Fruit fly (Drosophila melanogaster) whole organism, embryonic: ENCODE data around the gene CG13707.

Source experiments
- B-H1 ChIP-seq: fragments of 200-800 bp; sonication (Bioruptor generic); IDR thresholded peaks from 3 replicates; pipeline ENCODE4 v1.3.6; 2022; ENCODE audit warnings: missing biosample characterization, missing genetic modification characterization
- Bdp1 ChIP-seq: fragments of 200-800 bp; sonication (Bioruptor generic); optimal IDR thresholded peaks from 3 replicates; lab custom pipeline; 2016; ENCODE audit warnings: missing biosample characterization, missing genetic modification characterization
- CG11085 ChIP-seq: fragments of 200-800 bp; sonication (Bioruptor generic); IDR thresholded peaks from 2 replicates; pipeline ENCODE4 v1.3.6; 2022; ENCODE audit warnings: missing biosample characterization, missing genetic modification characterization
- CG11504 ChIP-seq: fragments of 200-800 bp; sonication (Bioruptor generic); optimal IDR thresholded peaks from 3 replicates; lab custom pipeline; 2019; ENCODE audit warnings: missing biosample characterization, mild to moderate bottlenecking, missing genetic modification characterization, moderate library complexity
- CG12942 ChIP-seq: fragments of 200-800 bp; sonication (Bioruptor generic); optimal IDR thresholded peaks from 3 replicates; lab custom pipeline; 2016; ENCODE audit warnings: missing biosample characterization, missing genetic modification characterization
- CG13424 ChIP-seq: fragments of 200-800 bp; sonication (Bioruptor generic); optimal IDR thresholded peaks from 2 replicates; lab custom pipeline; 2019; ENCODE audit warnings: missing biosample characterization, mild to moderate bottlenecking, missing genetic modification characterization, moderate library complexity
- CG17385 ChIP-seq: fragments of 200-800 bp; sonication (Bioruptor generic); optimal IDR thresholded peaks from 3 replicates; lab custom pipeline; 2018; ENCODE audit warnings: missing biosample characterization, mild to moderate bottlenecking, missing genetic modification characterization
- CG17568 ChIP-seq: fragments of 200-800 bp; sonication (Bioruptor generic); optimal IDR thresholded peaks from 2 replicates; lab custom pipeline; 2018; ENCODE audit warnings: missing biosample characterization, mild to moderate bottlenecking, missing genetic modification characterization, moderate library complexity
- CG17612 ChIP-seq: fragments of 200-800 bp; sonication (Bioruptor generic); IDR thresholded peaks from 2 replicates; pipeline ENCODE4 v1.3.6; 2022; ENCODE audit warnings: missing biosample characterization, missing genetic modification characterization
- CG18262 ChIP-seq: fragments of 200-800 bp; optimal IDR thresholded peaks from 3 replicates; lab custom pipeline; 2019; ENCODE audit warnings: missing biosample characterization, mild to moderate bottlenecking, missing genetic modification characterization, moderate library complexity
- CG32767 ChIP-seq: fragments of 200-800 bp; sonication (Bioruptor generic); IDR thresholded peaks from 2 replicates; pipeline ENCODE4 v1.3.6; 2022; ENCODE audit warnings: missing biosample characterization, missing genetic modification characterization
- CG4617 ChIP-seq: fragments of 200-800 bp; sonication (Bioruptor generic); optimal IDR thresholded peaks from 3 replicates; lab custom pipeline; 2016; ENCODE audit warnings: missing biosample characterization, missing genetic modification characterization, borderline replicate concordance
- CG4730 ChIP-seq: fragments of 200-800 bp; sonication (Bioruptor generic); IDR thresholded peaks from 2 replicates; pipeline ENCODE4 v1.3.6; 2022; ENCODE audit warnings: missing biosample characterization, missing genetic modification characterization
- CG4854 ChIP-seq: fragments of 200-800 bp; sonication (Bioruptor generic); optimal IDR thresholded peaks from 2 replicates; lab custom pipeline; 2016; ENCODE audit warnings: missing biosample characterization, missing genetic modification characterization, inconsistent platforms
- CG5245 ChIP-seq: fragments of 200-800 bp; sonication (Bioruptor generic); optimal IDR thresholded peaks from 3 replicates; lab custom pipeline; 2016; ENCODE audit warnings: missing biosample characterization, missing genetic modification characterization
- CG6254 ChIP-seq: fragments of 200-800 bp; sonication (Bioruptor generic); optimal IDR thresholded peaks from 3 replicates; lab custom pipeline; 2017; ENCODE audit warnings: mild to moderate bottlenecking, missing biosample characterization, missing genetic modification reagents, missing genetic modification characterization
- CG6683 ChIP-seq: fragments of 200-800 bp; sonication (Bioruptor generic); optimal IDR thresholded peaks from 2 replicates; lab custom pipeline; 2017; ENCODE audit warnings: missing biosample characterization, mild to moderate bottlenecking, missing genetic modification characterization, missing genetic modification reagents
- CG6765 ChIP-seq: fragments of 200-800 bp; sonication (Bioruptor generic); optimal IDR thresholded peaks from 3 replicates; lab custom pipeline; 2017; ENCODE audit warnings: missing biosample characterization, mild to moderate bottlenecking, missing genetic modification characterization
- CG7372 ChIP-seq: fragments of 200-800 bp; sonication (Bioruptor generic); IDR thresholded peaks from 2 replicates; pipeline ENCODE4 v1.3.6; 2022; ENCODE audit warnings: missing biosample characterization, missing genetic modification characterization
- CG7556 ChIP-seq: fragments of 200-800 bp; sonication (Bioruptor generic); optimal IDR thresholded peaks from 2 replicates; lab custom pipeline; 2017; ENCODE audit warnings: missing biosample characterization, mild to moderate bottlenecking, missing genetic modification characterization
- CG7786 ChIP-seq: fragments of 200-800 bp; sonication (Bioruptor generic); optimal IDR thresholded peaks from 2 replicates; lab custom pipeline; 2016; ENCODE audit warnings: missing biosample characterization, missing genetic modification characterization
- CG7839 ChIP-seq: fragments of 200-800 bp; sonication (Bioruptor generic); optimal IDR thresholded peaks from 3 replicates; lab custom pipeline; 2018; ENCODE audit warnings: missing biosample characterization, mild to moderate bottlenecking, missing genetic modification characterization, moderate library complexity
- CG9797 ChIP-seq: fragments of 200-800 bp; sonication (Bioruptor generic); optimal IDR thresholded peaks from 3 replicates; lab custom pipeline; 2018; ENCODE audit warnings: missing biosample characterization, mild to moderate bottlenecking, missing genetic modification characterization
- Doc3 ChIP-seq: fragments of 200-800 bp; sonication (Bioruptor generic); IDR thresholded peaks from 3 replicates; pipeline ENCODE4 v1.3.6; 2022; ENCODE audit warnings: missing biosample characterization, missing genetic modification characterization; ENCODE audit not compliant: partially characterized antibody
- Ets65A ChIP-seq: fragments of 200-800 bp; sonication (Bioruptor generic); peaks from one replicate; lab custom pipeline; 2016; ENCODE audit warnings: missing biosample characterization, missing genetic modification characterization
- Fer2 ChIP-seq: fragments of 200-800 bp; sonication (Bioruptor generic); optimal IDR thresholded peaks from 2 replicates; lab custom pipeline; 2018; ENCODE audit warnings: missing biosample characterization, mild to moderate bottlenecking, missing genetic modification characterization, moderate library complexity
- HLHmδ ChIP-seq: fragments of 200-800 bp; sonication (Bioruptor generic); optimal IDR thresholded peaks from 2 replicates; lab custom pipeline; 2018; ENCODE audit warnings: missing biosample characterization, mild to moderate bottlenecking, missing genetic modification characterization, moderate library complexity
- HmgZ ChIP-seq: fragments of 200-800 bp; sonication (Bioruptor generic); optimal IDR thresholded peaks from 2 replicates; lab custom pipeline; 2018; ENCODE audit warnings: missing biosample characterization, mild to moderate bottlenecking, missing genetic modification characterization
- MBD-R2 ChIP-seq: fragments of 200-800 bp; sonication (Bioruptor generic); IDR thresholded peaks from 2 replicates; pipeline ENCODE4 v1.3.6; 2022; ENCODE audit warnings: missing biosample characterization, missing genetic modification characterization
- Mrtf ChIP-seq: fragments of 200-800 bp; sonication (Bioruptor generic); IDR thresholded peaks from 3 replicates; pipeline ENCODE4 v1.3.6; 2022; ENCODE audit warnings: missing biosample characterization, missing genetic modification characterization
- Poxn ChIP-seq: fragments of 200-800 bp; sonication (Bioruptor generic); IDR thresholded peaks from 2 replicates; pipeline ENCODE4 v1.3.6; 2022; ENCODE audit warnings: missing biosample characterization, missing genetic modification characterization
- Scr ChIP-seq: fragments of 200-800 bp; sonication (Bioruptor generic); IDR thresholded peaks from 2 replicates; pipeline ENCODE4 v1.3.6; 2022; ENCODE audit warnings: missing biosample characterization, missing genetic modification characterization; ENCODE audit not compliant: partially characterized antibody
- Sin3A ChIP-seq: fragments of >200 bp; optimal IDR thresholded peaks from 2 replicates; lab custom pipeline; 2018
- Sry-β ChIP-seq: fragments of 200-800 bp; sonication (Bioruptor generic); optimal IDR thresholded peaks from 2 replicates; lab custom pipeline; 2018; ENCODE audit warnings: missing biosample characterization, mild to moderate bottlenecking, missing genetic modification characterization, moderate library complexity
- Stat92E ChIP-seq, 3 experiments: fragments of >200 bp in 2 of 3; fragments of 200-800 bp in 1 of 3; sonication (Bioruptor generic) in 1 of 3; optimal IDR thresholded peaks; 2 replicates each; lab custom pipeline; 2017 to 2019; ENCODE audit warnings: missing biosample characterization in 3 of 3, missing genetic modification characterization in 3 of 3, mild to moderate bottlenecking in 1 of 3, moderate library complexity in 1 of 3
- YL-1 ChIP-seq: fragments of 200-800 bp; sonication (Bioruptor generic); optimal IDR thresholded peaks from 3 replicates; lab custom pipeline; 2017; ENCODE audit warnings: missing biosample characterization, mild to moderate bottlenecking, missing genetic modification characterization
- bab2 ChIP-seq: fragments of 200-800 bp; sonication (Bioruptor generic); optimal IDR thresholded peaks from 2 replicates; lab custom pipeline; 2016; ENCODE audit warnings: missing biosample characterization, missing genetic modification characterization
- bowl ChIP-seq: fragments of 200-800 bp; sonication (Bioruptor generic); IDR thresholded peaks from 2 replicates; pipeline ENCODE4 v1.3.6; 2022; ENCODE audit warnings: missing biosample characterization, missing genetic modification characterization
- caup ChIP-seq: fragments of 200-800 bp; sonication (Bioruptor generic); optimal IDR thresholded peaks from 3 replicates; lab custom pipeline; 2017; ENCODE audit warnings: missing biosample characterization, mild to moderate bottlenecking, missing genetic modification characterization, moderate library complexity; ENCODE audit not compliant: severe bottlenecking
- croc ChIP-seq: fragments of 200-800 bp; sonication (Bioruptor generic); conservative IDR thresholded peaks from 3 replicates; pipeline ENCODE4 v1.3.6; 2022; ENCODE audit warnings: missing biosample characterization, missing genetic modification characterization
- emc ChIP-seq: fragments of 200-800 bp; sonication (Bioruptor generic); optimal IDR thresholded peaks from 2 replicates; lab custom pipeline; 2016; ENCODE audit warnings: missing biosample characterization, missing genetic modification characterization
- fru ChIP-seq: fragments of >200 bp; optimal IDR thresholded peaks from 2 replicates; lab custom pipeline; 2017
- gcm2 ChIP-seq: fragments of 200-800 bp; sonication (Bioruptor generic); optimal IDR thresholded peaks from 2 replicates; lab custom pipeline; 2016; ENCODE audit warnings: missing biosample characterization, missing genetic modification characterization
- her ChIP-seq: fragments of 200-800 bp; sonication (Bioruptor generic); optimal IDR thresholded peaks from 2 replicates; lab custom pipeline; 2016; ENCODE audit warnings: missing biosample characterization, missing genetic modification characterization
- kay ChIP-seq: fragments of 200-800 bp; sonication (Bioruptor generic); optimal IDR thresholded peaks from 2 replicates; lab custom pipeline; 2016; ENCODE audit warnings: missing biosample characterization, missing genetic modification characterization
- maf-S ChIP-seq: fragments of 200-800 bp; sonication (Bioruptor generic); optimal IDR thresholded peaks from 2 replicates; lab custom pipeline; 2016; ENCODE audit warnings: missing biosample characterization, missing genetic modification characterization
- mam ChIP-seq: fragments of 200-800 bp; sonication (Bioruptor generic); optimal IDR thresholded peaks from 3 replicates; lab custom pipeline; 2016; ENCODE audit warnings: missing biosample characterization, missing genetic modification characterization
- p53 ChIP-seq: fragments of 200-800 bp; sonication (Bioruptor generic); optimal IDR thresholded peaks from 2 replicates; lab custom pipeline; 2016; ENCODE audit warnings: missing biosample characterization, missing genetic modification characterization
- pb ChIP-seq: fragments of 200-800 bp; sonication (Bioruptor generic); optimal IDR thresholded peaks from 3 replicates; lab custom pipeline; 2016; ENCODE audit warnings: missing biosample characterization, missing genetic modification characterization
- run ChIP-seq: fragments of 200-800 bp; sonication (Bioruptor generic); optimal IDR thresholded peaks from 3 replicates; lab custom pipeline; 2018; ENCODE audit warnings: missing biosample characterization, mild to moderate bottlenecking, missing genetic modification characterization
- unc-4 ChIP-seq: fragments of 200-800 bp; sonication (Bioruptor generic); IDR thresholded peaks from 2 replicates; pipeline ENCODE4 v1.3.6; 2022; ENCODE audit warnings: missing biosample characterization, missing genetic modification characterization; ENCODE audit not compliant: partially characterized antibody
- z ChIP-seq: fragments of 200-800 bp; sonication (Bioruptor generic); IDR thresholded peaks from 3 replicates; pipeline ENCODE4 v1.3.6; 2022; ENCODE audit warnings: missing biosample characterization, missing genetic modification characterization

CG13707 gene

DNA sequence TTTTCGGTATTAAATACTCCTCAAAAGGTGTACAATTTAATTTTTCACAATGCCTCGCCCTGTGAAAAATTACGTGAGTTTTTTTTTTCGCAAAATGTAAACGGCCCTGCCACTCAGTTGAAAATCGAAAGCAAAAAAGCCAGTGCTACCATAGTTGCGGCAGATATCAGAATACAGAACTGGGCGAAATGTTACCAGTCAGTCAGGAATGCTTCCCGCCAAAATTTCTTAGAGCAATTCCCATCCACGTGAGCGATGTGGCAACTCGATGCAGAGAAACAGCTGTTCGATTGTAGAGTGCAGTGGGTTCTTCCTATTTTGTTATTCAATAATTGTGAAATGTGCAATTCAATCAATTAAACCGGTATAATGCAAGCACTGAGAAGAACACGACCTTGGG lies 14.3 kb downstream of the CG13707 start, which contains the start of the genes Dhc64C and LeuRS-m (continued):
- TF ChIP-seq CG4730 (GFP tag; lab: Robert Waterston, UW) = no peak
- no peak for TF ChIP-seq CG17568 (GFP tag; lab: Kevin White, UChicago)
- peak; percentile 76 for TF ChIP-seq HmgZ (tag; lab: Kevin White, UChicago)
- TF ChIP-seq fru (lab: Kevin White, UChicago) = no peak
- TF ChIP-seq Ets65A (GFP tag; lab: Kevin White, UChicago) = peak; percentile 95
- TF ChIP-seq Fer2 (tag; lab: Kevin White, UChicago) = no peak
- peak; percentile 51 for TF ChIP-seq CG7786
- TF ChIP-seq bowl = no peak
- no peak for TF ChIP-seq her
- no peak for TF ChIP-seq caup
- TF ChIP-seq Sin3A (lab: Kevin White, UChicago) = peak; percentile 78
- TF ChIP-seq Stat92E (GFP tag; optimal IDR thresholded peaks at IDR 0.05; lab: Kevin White, UChicago) = peak in 1 of 3 experiments; percentile 13
- peak; percentile 98 for TF ChIP-seq MBD-R2
- TF ChIP-seq HLHmδ (GFP tag; lab: Kevin White, UChicago) = no peak
- no peak for TF ChIP-seq B-H1 (GFP tag; lab: Robert Waterston, UW)
- no peak for TF ChIP-seq emc (GFP tag; lab: Kevin White, UChicago)
- TF ChIP-seq CG6765 (GFP tag; lab: Kevin White, UChicago) = no peak
- no peak for TF ChIP-seq CG6254 (GFP tag; lab: Kevin White, UChicago)
- no peak for TF ChIP-seq z
- TF ChIP-seq mam (GFP tag; lab: Kevin White, UChicago) = peak; percentile 52
- no peak for TF ChIP-seq croc
- TF ChIP-seq CG17385 (GFP tag; lab: Kevin White, UChicago) = no peak
- peak; percentile 47 for TF ChIP-seq p53 (GFP tag; lab: Kevin White, UChicago)
- no peak for TF ChIP-seq CG6683 (GFP tag; lab: Kevin White, UChicago)
- no peak for TF ChIP-seq CG7372
- peak; percentile 19 for TF ChIP-seq pb (GFP tag; lab: Kevin White, UChicago)
- no peak for TF ChIP-seq gcm2 (GFP tag; lab: Kevin White, UChicago)
- TF ChIP-seq CG11085 (GFP tag; lab: Robert Waterston, UW) = no peak
- no peak for TF ChIP-seq run (tag; lab: Kevin White, UChicago)
- no peak for TF ChIP-seq CG18262
- TF ChIP-seq Doc3 (GFP tag; lab: Robert Waterston, UW) = peak; percentile 35; the same call in 1 of the 3 replicates
- peak; percentile 6 for TF ChIP-seq CG7839 (tag; lab: Kevin White, UChicago)
- TF ChIP-seq CG7556 (GFP tag; lab: Kevin White, UChicago) = no peak
- no peak for TF ChIP-seq Poxn (GFP tag; lab: Robert Waterston, UW)
- no peak for TF ChIP-seq CG5245 (GFP tag; lab: Kevin White, UChicago)
- no peak for TF ChIP-seq Mrtf
- TF ChIP-seq CG12942 (GFP tag; lab: Kevin White, UChicago) = peak; percentile 3
- TF ChIP-seq CG11504 (tag; lab: Kevin White, UChicago) = no peak
- TF ChIP-seq Scr (GFP tag; lab: Robert Waterston, UW) = peak; percentile 51
- TF ChIP-seq maf-S (GFP tag; lab: Kevin White, UChicago) = peak; percentile 34
- peak; percentile 48 for TF ChIP-seq kay (GFP tag; lab: Kevin White, UChicago)
- TF ChIP-seq bab2 (GFP tag; lab: Kevin White, UChicago) = no peak
- peak; percentile 69 for TF ChIP-seq CG4617 (GFP tag; lab: Kevin White, UChicago)
- TF ChIP-seq CG4854 (GFP tag; lab: Kevin White, UChicago) = no peak
- TF ChIP-seq unc-4 = peak; percentile 31; the same call in 1 of the 2 replicates
- TF ChIP-seq CG32767 (GFP tag; lab: Robert Waterston, UW) = no peak
- no peak for TF ChIP-seq Sry-β (GFP tag; lab: Kevin White, UChicago)
- TF ChIP-seq CG13424 (tag; lab: Kevin White, UChicago) = peak; percentile 27
- TF ChIP-seq CG17612 (GFP tag; lab: Robert Waterston, UW) = no peak
- TF ChIP-seq CG9797 = peak; percentile 42
- TF ChIP-seq YL-1 (GFP tag; lab: Kevin White, UChicago) = peak; percentile 87
- peak; percentile 2 for TF ChIP-seq Bdp1
